Worm (Caenorhabditis elegans) whole organism, L2 larva: ENCODE results near the gene nas-16.

Experiments
- C34F6.9 ChIP-seq: fragments of 150-350 bp; optimal IDR thresholded peaks from 2 replicates; lab custom pipeline; 2014; ENCODE audit warnings: missing biosample characterization, missing genetic modification characterization
- F13H6.1 ChIP-seq: sonication (generic microtip); optimal IDR thresholded peaks from 2 replicates; lab custom pipeline; 2016; ENCODE audit warnings: missing genetic modification characterization, missing compliant biosample characterization
- R02D3.7 ChIP-seq: fragments of 150-350 bp; optimal IDR thresholded peaks from 2 replicates; lab custom pipeline; 2014; ENCODE audit warnings: missing biosample characterization, missing genetic modification characterization
- ZK546.5 ChIP-seq: sonication (generic microtip); optimal IDR thresholded peaks from 2 replicates; lab custom pipeline; 2017; ENCODE audit warnings: missing biosample characterization, missing genetic modification characterization
- alr-1 ChIP-seq: fragments of 150-350 bp; optimal IDR thresholded peaks from 2 replicates; lab custom pipeline; 2014; ENCODE audit warnings: missing biosample characterization, missing genetic modification characterization
- aly-2 ChIP-seq: fragments of 150-350 bp; optimal IDR thresholded peaks from 2 replicates; lab custom pipeline; 2014; ENCODE audit warnings: missing biosample characterization, missing genetic modification characterization
- ama-1 ChIP-seq: fragments of 150-350 bp; optimal IDR thresholded peaks from 2 replicates; lab custom pipeline; 2018; ENCODE audit warnings: inconsistent platforms
- blmp-1 ChIP-seq: sonication (generic microtip); optimal IDR thresholded peaks from 2 replicates; lab custom pipeline; 2017; ENCODE audit warnings: missing genetic modification characterization, mild to moderate bottlenecking, missing compliant biosample characterization, antibody characterized with exemption, moderate library complexity; ENCODE audit not compliant: insufficient read depth
- ceh-16 ChIP-seq: fragments of 150-350 bp; optimal IDR thresholded peaks from 2 replicates; lab custom pipeline; 2014; ENCODE audit warnings: missing biosample characterization, missing genetic modification characterization
- ceh-82 ChIP-seq: fragments of 150-350 bp; optimal IDR thresholded peaks from 2 replicates; lab custom pipeline; 2014; ENCODE audit warnings: missing biosample characterization, missing genetic modification characterization
- dmd-4 ChIP-seq: sonication (generic microtip); optimal IDR thresholded peaks from 2 replicates; lab custom pipeline; 2017; ENCODE audit warnings: missing biosample characterization, missing genetic modification characterization
- egl-27 ChIP-seq: sonication (generic microtip); optimal IDR thresholded peaks from 3 replicates; lab custom pipeline; 2017; ENCODE audit warnings: missing biosample characterization, missing genetic modification reagents, missing genetic modification characterization
- elt-1 ChIP-seq: fragments of 150-350 bp; optimal IDR thresholded peaks from 2 replicates; lab custom pipeline; 2014; ENCODE audit warnings: missing biosample characterization, missing genetic modification characterization
- elt-3 ChIP-seq: sonication (generic microtip); optimal IDR thresholded peaks from 2 replicates; lab custom pipeline; 2017; ENCODE audit warnings: missing biosample characterization, missing genetic modification characterization
- gmeb-1 ChIP-seq: fragments of 150-350 bp; optimal IDR thresholded peaks from 2 replicates; lab custom pipeline; 2014; ENCODE audit warnings: missing biosample characterization, missing genetic modification characterization
- lin-11 ChIP-seq: fragments of 150-350 bp; sonication (generic microtip); optimal IDR thresholded peaks from 2 replicates; lab custom pipeline; 2014; ENCODE audit warnings: missing biosample characterization, missing genetic modification characterization, inconsistent platforms, mixed read lengths
- lin-13 ChIP-seq: fragments of 150-350 bp; optimal IDR thresholded peaks from 2 replicates; lab custom pipeline; 2014; ENCODE audit warnings: missing biosample characterization, missing genetic modification reagents, missing genetic modification characterization
- lsy-2 ChIP-seq, 2 experiments: fragments of 150-350 bp in 1 of 2; sonication (generic microtip) in 1 of 2; optimal IDR thresholded peaks; 2 replicates each; lab custom pipeline; 2014 to 2017; ENCODE audit warnings: missing biosample characterization in 2 of 2, missing genetic modification characterization in 2 of 2
- mab-5 ChIP-seq: fragments of 150-350 bp; optimal IDR thresholded peaks from 2 replicates; lab custom pipeline; 2014; ENCODE audit warnings: missing biosample characterization, missing genetic modification characterization
- mbf-1 ChIP-seq: sonication (generic microtip); optimal IDR thresholded peaks from 2 replicates; lab custom pipeline; 2017; ENCODE audit warnings: missing biosample characterization, missing genetic modification characterization
- mdl-1 ChIP-seq, 2 experiments: fragments of 150-350 bp in 1 of 2; sonication (generic microtip) in 1 of 2; optimal IDR thresholded peaks; 2 replicates each; lab custom pipeline; 2017; ENCODE audit warnings: missing biosample characterization in 2 of 2, missing genetic modification characterization in 2 of 2
- nhr-10 ChIP-seq: sonication (generic microtip); optimal IDR thresholded peaks from 2 replicates; lab custom pipeline; 2017; ENCODE audit warnings: missing biosample characterization, missing genetic modification characterization
- nhr-11 ChIP-seq: fragments of 150-350 bp; optimal IDR thresholded peaks from 2 replicates; lab custom pipeline; 2014; ENCODE audit warnings: missing biosample characterization, missing genetic modification characterization
- nhr-129 ChIP-seq: fragments of 150-350 bp; optimal IDR thresholded peaks from 2 replicates; lab custom pipeline; 2014; ENCODE audit warnings: missing biosample characterization, missing genetic modification characterization
- nhr-23 ChIP-seq: fragments of 150-350 bp; optimal IDR thresholded peaks from 2 replicates; lab custom pipeline; 2014; ENCODE audit warnings: missing biosample characterization, missing genetic modification reagents, missing genetic modification characterization
- nhr-237 ChIP-seq: fragments of 150-350 bp; optimal IDR thresholded peaks from 2 replicates; lab custom pipeline; 2014; ENCODE audit warnings: missing biosample characterization, missing genetic modification characterization
- nhr-25 ChIP-seq: fragments of 150-350 bp; sonication (generic microtip); optimal IDR thresholded peaks from 3 replicates; lab custom pipeline; 2014; ENCODE audit warnings: missing biosample characterization, missing genetic modification characterization
- nhr-77 ChIP-seq: fragments of 150-350 bp; optimal IDR thresholded peaks from 2 replicates; lab custom pipeline; 2014; ENCODE audit warnings: missing biosample characterization, missing genetic modification characterization
- peb-1 ChIP-seq: fragments of 150-350 bp; optimal IDR thresholded peaks from 2 replicates; lab custom pipeline; 2014; ENCODE audit warnings: missing biosample characterization, missing genetic modification characterization
- sem-4 ChIP-seq: fragments of 150-350 bp; optimal IDR thresholded peaks from 2 replicates; lab custom pipeline; 2014; ENCODE audit warnings: missing biosample characterization, missing genetic modification reagents, missing genetic modification characterization
- sma-3 ChIP-seq: sonication (generic microtip); optimal IDR thresholded peaks from 2 replicates; lab custom pipeline; 2016; ENCODE audit warnings: missing genetic modification reagents, missing genetic modification characterization, missing compliant biosample characterization
- unc-39 ChIP-seq: fragments of 150-350 bp; optimal IDR thresholded peaks from 2 replicates; lab custom pipeline; 2014; ENCODE audit warnings: missing biosample characterization, missing genetic modification characterization
- unc-55 ChIP-seq: fragments of 150-350 bp; sonication (generic microtip); optimal IDR thresholded peaks from 3 replicates; lab custom pipeline; 2014; ENCODE audit warnings: missing biosample characterization, missing genetic modification reagents, missing genetic modification characterization
- unc-62 ChIP-seq: fragments of 150-350 bp; optimal IDR thresholded peaks from 2 replicates; lab custom pipeline; 2014; ENCODE audit warnings: missing biosample characterization, missing genetic modification reagents, missing genetic modification characterization
- ztf-1 ChIP-seq: fragments of 200-800 bp; sonication (Bioruptor generic); conservative IDR thresholded peaks from 2 replicates; pipeline ENCODE4 v1.3.6; 2022; ENCODE audit warnings: missing genetic modification characterization, missing compliant biosample characterization
- ztf-11 ChIP-seq: sonication (generic microtip); optimal IDR thresholded peaks from 2 replicates; lab custom pipeline; 2017; ENCODE audit warnings: missing biosample characterization, missing genetic modification characterization
- ztf-4 ChIP-seq: fragments of 150-350 bp; optimal IDR thresholded peaks from 2 replicates; lab custom pipeline; 2014; ENCODE audit warnings: missing biosample characterization, missing genetic modification characterization

Gene nas-16

DNA sequence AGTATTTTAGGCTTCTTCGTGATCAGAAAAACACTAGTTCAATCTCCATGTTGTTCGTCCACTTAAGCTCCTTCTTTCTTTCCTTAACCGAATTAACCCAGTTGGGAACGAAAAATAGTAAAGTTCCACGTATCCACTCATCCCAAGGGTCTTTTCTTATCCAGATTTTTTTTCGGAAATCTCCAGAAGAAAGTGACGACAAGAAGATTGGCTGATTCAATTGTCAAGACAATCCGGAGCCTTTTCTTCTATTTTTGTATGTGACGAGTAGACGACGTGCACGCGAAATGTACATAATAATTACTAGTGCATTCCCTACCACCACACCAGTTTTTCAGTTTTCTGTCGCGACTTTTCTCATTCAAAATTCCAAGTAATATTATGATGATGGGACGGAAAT is 40.9 kb upstream of the nas-16 start:
- TF ChIP-seq gmeb-1 (tag; lab: Kevin White, UChicago) = no peak
- TF ChIP-seq blmp-1 (tag; lab: Kevin White, UChicago) = no peak
- no peak for TF ChIP-seq R02D3.7
- no peak for TF ChIP-seq elt-3
- no peak for TF ChIP-seq lin-13 (GFP tag; lab: Kevin White, UChicago)
- TF ChIP-seq lsy-2 (tag; optimal IDR thresholded peaks at IDR 0.05; lab: Kevin White, UChicago) = no peak
- TF ChIP-seq elt-1 (tag; lab: Kevin White, UChicago) = no peak
- no peak for TF ChIP-seq lin-11
- no peak for TF ChIP-seq ama-1
- no peak for TF ChIP-seq ztf-4
- no peak for TF ChIP-seq unc-55
- TF ChIP-seq nhr-237 = no peak
- no peak for TF ChIP-seq nhr-11 (tag; lab: Kevin White, UChicago)
- no peak for TF ChIP-seq nhr-77 (tag; lab: Kevin White, UChicago)
- no peak for TF ChIP-seq ceh-82 (tag; lab: Kevin White, UChicago)

DNA sequence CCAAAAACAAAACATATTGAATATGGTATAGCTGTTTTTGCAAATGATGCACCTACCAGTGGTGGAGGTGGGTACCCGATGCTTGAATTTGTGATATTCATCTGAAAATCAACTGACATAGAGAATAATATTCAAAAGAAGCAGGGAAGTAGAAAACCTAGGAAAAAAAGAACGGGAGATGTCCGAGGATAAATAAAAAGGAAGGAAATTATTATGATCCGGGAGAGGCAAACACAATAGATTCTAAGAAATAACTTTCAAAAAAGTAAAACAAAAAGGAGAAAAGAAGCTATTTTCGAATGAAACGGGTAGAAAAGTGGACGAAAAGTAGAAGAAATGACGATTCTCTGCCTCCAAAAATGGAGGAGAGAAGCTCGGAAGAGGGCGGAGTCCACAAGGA is 39.2 kb upstream of the nas-16 start, which contains the start of gene npr-25:
Gene npr-25 (minus strand): TSS at position 101 of the 400 bp plus-strand sequence.
- TF ChIP-seq nhr-25 (tag; lab: Kevin White, UChicago) (no peak), ceh-16 (tag; lab: Kevin White, UChicago) (no peak), peb-1 (tag; lab: Kevin White, UChicago) (no peak), egl-27 (tag; lab: Kevin White, UChicago) (no peak), sma-3 (GFP tag; lab: Kevin White, UChicago) (no peak), ztf-4 (no peak), ZK546.5 (tag; lab: Kevin White, UChicago) (no peak), nhr-129 (no peak), sem-4 (tag; lab: Kevin White, UChicago) (no peak), C34F6.9 (tag; lab: Kevin White, UChicago) (no peak), mab-5 (tag; lab: Kevin White, UChicago) (no peak), nhr-237 (no peak), unc-55 (no peak), ama-1 (no peak), lin-11 (no peak), F13H6.1 (no peak), unc-62 (GFP tag; lab: Kevin White, UChicago) (no peak)

DNA sequence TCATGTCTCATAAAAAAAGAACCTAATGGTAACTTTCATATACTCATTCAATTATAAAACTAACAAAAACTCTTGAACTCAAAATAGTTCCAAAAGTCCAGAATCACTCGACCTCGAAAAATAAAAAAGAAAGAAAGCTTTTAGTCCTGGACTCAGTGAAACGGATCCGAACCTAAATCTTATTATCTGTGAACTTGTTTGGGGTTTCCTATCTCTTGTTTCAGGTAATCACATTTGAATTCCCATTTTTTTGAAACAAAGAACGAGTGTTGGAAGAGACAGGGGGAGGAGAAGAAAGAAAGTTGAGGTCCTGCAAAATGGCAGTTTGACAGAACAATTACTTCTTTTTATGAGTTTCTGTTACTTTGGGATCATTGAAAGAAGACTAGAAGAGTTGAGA is 37.9 kb upstream of the nas-16 start:
- TF ChIP-seq unc-62 (GFP tag; lab: Kevin White, UChicago) (no peak), mdl-1 (tag; optimal IDR thresholded peaks at IDR 0.05; lab: Kevin White, UChicago) (no peak), ztf-4 (no peak), dmd-4 (tag; lab: Kevin White, UChicago) (no peak), mbf-1 (tag; lab: Kevin White, UChicago) (no peak), nhr-11 (tag; lab: Kevin White, UChicago) (no peak), nhr-10 (no peak), nhr-237 (no peak), unc-55 (no peak), ama-1 (no peak), ztf-1 (no peak), ceh-82 (tag; lab: Kevin White, UChicago) (no peak), nhr-77 (tag; lab: Kevin White, UChicago) (no peak), C34F6.9 (tag; lab: Kevin White, UChicago) (no peak), egl-27 (tag; lab: Kevin White, UChicago) (no peak), nhr-23 (tag; lab: Kevin White, UChicago) (no peak), ceh-16 (tag; lab: Kevin White, UChicago) (no peak), R02D3.7 (no peak), elt-3 (no peak), unc-39 (tag; lab: Kevin White, UChicago) (no peak)

DNA sequence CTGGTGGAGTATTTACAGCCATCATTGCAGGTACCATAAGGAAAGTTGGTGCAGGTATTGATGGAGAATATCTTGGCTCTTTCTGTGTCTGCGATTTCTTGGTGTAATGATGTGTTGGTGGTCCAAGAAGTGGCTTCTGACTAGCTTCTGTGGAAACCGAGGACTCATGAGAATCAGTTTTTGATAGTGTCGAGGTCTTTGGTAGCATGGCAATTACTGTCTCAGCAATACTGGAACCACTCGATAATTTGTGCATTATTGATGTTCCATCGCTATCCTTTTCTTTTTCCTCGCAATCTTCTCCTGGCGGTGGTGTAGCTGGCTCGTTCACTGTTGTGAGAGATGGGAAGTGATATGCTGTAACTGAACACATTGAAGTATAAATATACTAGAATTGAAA is 28.5 kb upstream of the nas-16 start:
- no peak for TF ChIP-seq ztf-11 (tag; lab: Kevin White, UChicago)
- no peak for TF ChIP-seq egl-27 (tag; lab: Kevin White, UChicago)
- no peak for TF ChIP-seq blmp-1 (tag; lab: Kevin White, UChicago)
- no peak for TF ChIP-seq nhr-237
- no peak for TF ChIP-seq alr-1 (tag; lab: Kevin White, UChicago)
- TF ChIP-seq aly-2 = no peak
- TF ChIP-seq unc-39 (tag; lab: Kevin White, UChicago) = no peak
